Fruit fly (Drosophila melanogaster) whole organism, wandering third instar larva: ENCODE measurements around the gene daw.
A peak's percentile ranks its signal among the peaks of the same experiment; 100 is the strongest.

Experiments
- Sp1 ChIP-seq: fragments of 200-800 bp; sonication (Bioruptor generic); optimal IDR thresholded peaks from 3 replicates; lab custom pipeline; 2019; ENCODE audit warnings: missing biosample characterization, mild to moderate bottlenecking, missing genetic modification characterization, moderate library complexity
- dl ChIP-seq, 2 experiments: fragments of 175-275, 200-275 bp in 1 of 2; fragments of 200-275 bp in 1 of 2; sonication (Bioruptor generic); optimal IDR thresholded peaks; lab custom pipeline; 2018; ENCODE audit warnings: mild to moderate bottlenecking in 2 of 2, missing biosample characterization in 2 of 2, missing genetic modification characterization in 2 of 2, moderate library complexity in 2 of 2; ENCODE audit not compliant: partially characterized antibody in 2 of 2, insufficient read depth in 1 of 2
- foxo ChIP-seq, 2 experiments: fragments of 200-800 bp; sonication (Bioruptor generic); optimal IDR thresholded peaks; 2 replicates in 1 of 2; 3 replicates in 1 of 2; lab custom pipeline; 2016 to 2017; ENCODE audit warnings: missing biosample characterization in 2 of 2, missing genetic modification characterization in 2 of 2
- pan ChIP-seq: fragments of >200 bp; optimal IDR thresholded peaks from 2 replicates; lab custom pipeline; 2017
- sage ChIP-seq: fragments of 200-800 bp; sonication (Bioruptor generic); optimal IDR thresholded peaks from 2 replicates; lab custom pipeline; 2016; ENCODE audit warnings: missing biosample characterization, mild to moderate bottlenecking, missing genetic modification characterization
- usp ChIP-seq: fragments of >200 bp; optimal IDR thresholded peaks from 2 replicates; lab custom pipeline; 2017; ENCODE audit warnings: missing biosample characterization, missing genetic modification characterization

DNA sequence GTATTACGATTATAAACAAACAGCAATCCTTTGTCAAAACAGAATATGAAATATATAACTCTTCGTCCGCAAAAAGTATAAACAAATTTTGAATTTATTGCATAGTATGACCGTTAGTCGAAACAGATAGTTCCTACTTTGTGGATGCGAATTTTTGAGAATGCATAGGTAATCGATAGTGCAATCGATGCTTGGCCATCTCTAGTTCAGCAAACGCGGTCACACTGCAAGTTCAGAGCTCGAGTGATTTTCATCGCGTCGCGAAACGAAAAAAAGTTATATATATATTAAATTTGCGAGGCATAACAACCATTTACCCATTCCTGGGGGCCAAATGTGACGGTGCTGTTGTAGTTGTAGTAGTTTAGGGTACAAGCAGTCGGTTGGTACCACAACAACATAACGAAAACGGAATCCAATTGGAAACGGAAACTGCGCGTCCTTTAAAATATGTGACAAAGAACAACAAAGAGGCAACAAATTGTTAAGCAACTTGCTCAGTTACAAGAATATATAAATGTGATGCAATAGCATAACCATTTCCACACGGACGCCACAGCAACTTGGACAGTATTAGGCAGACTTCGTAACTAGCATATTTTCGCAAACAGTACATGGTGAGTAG is 52.0 kb downstream of the daw start, which contains the start of gene CG2991:
- peak; percentile 31 to 48 for TF ChIP-seq foxo (GFP tag; optimal IDR thresholded peaks at IDR 0.05; lab: Kevin White, UChicago)
- TF ChIP-seq usp, result no peak
- TF ChIP-seq dl (GFP tag; optimal IDR thresholded peaks at IDR 0.05; lab: Kevin White, UChicago; ENCODE audit: insufficient read depth in 1 of 2, partially characterized antibody in 2 of 2), result no peak
- TF ChIP-seq Sp1 (GFP tag; lab: Kevin White, UChicago), result peak; percentile 43
- TF ChIP-seq pan, result no peak
- peak; percentile 63 for TF ChIP-seq sage (GFP tag; lab: Kevin White, UChicago)
